Fruit fly (Drosophila melanogaster) whole organism, embryonic: ENCODE results near the gene CG4951.

Source experiments
- Awh ChIP-seq: fragments of 200-800 bp; sonication (Bioruptor generic); IDR thresholded peaks from 2 replicates; pipeline ENCODE4, ENCODE4 v1.3.6; 2022; ENCODE audit warnings: missing biosample characterization, missing genetic modification characterization
- Blimp-1 ChIP-seq: fragments of 200-800 bp; sonication (Bioruptor generic); optimal IDR thresholded peaks from 3 replicates; lab custom pipeline; 2018; ENCODE audit warnings: missing biosample characterization, missing genetic modification characterization, mild to moderate bottlenecking, moderate library complexity, missing genetic modification reagents
- BtbVII ChIP-seq: fragments of 200-800 bp; sonication (Bioruptor generic); optimal IDR thresholded peaks from 3 replicates; lab custom pipeline; 2017; ENCODE audit warnings: missing biosample characterization, mild to moderate bottlenecking, missing genetic modification characterization
- CG10267 ChIP-seq: fragments of 200-800 bp; sonication (Bioruptor generic); optimal IDR thresholded peaks from 2 replicates; lab custom pipeline; 2018; ENCODE audit warnings: missing biosample characterization, mild to moderate bottlenecking, missing genetic modification characterization, moderate library complexity
- CG11247 ChIP-seq: fragments of 200-800 bp; sonication (Bioruptor generic); IDR thresholded peaks from 2 replicates; pipeline ENCODE4 v1.3.6; 2022; ENCODE audit warnings: missing biosample characterization, missing genetic modification characterization
- CG11398 ChIP-seq: fragments of 200-800 bp; sonication (Bioruptor generic); optimal IDR thresholded peaks from 2 replicates; lab custom pipeline; 2016; ENCODE audit warnings: missing biosample characterization, missing genetic modification characterization
- CG12071 ChIP-seq: fragments of 200-800 bp; sonication (Bioruptor generic); optimal IDR thresholded peaks from 3 replicates; lab custom pipeline; 2018; ENCODE audit warnings: missing biosample characterization, mild to moderate bottlenecking, missing genetic modification characterization
- CG12155 ChIP-seq: fragments of 200-800 bp; sonication (Bioruptor generic); optimal IDR thresholded peaks from 3 replicates; lab custom pipeline; 2016; ENCODE audit warnings: missing biosample characterization, missing genetic modification characterization
- CG12744 ChIP-seq: fragments of 200-800 bp; sonication (Bioruptor generic); optimal IDR thresholded peaks from 2 replicates; lab custom pipeline; 2016; ENCODE audit warnings: missing biosample characterization, missing genetic modification characterization
- CG13296 ChIP-seq: fragments of 200-800 bp; sonication (Bioruptor generic); optimal IDR thresholded peaks from 3 replicates; lab custom pipeline; 2018; ENCODE audit warnings: missing biosample characterization, mild to moderate bottlenecking, missing genetic modification characterization
- CG14014 ChIP-seq: fragments of 200-800 bp; sonication (Bioruptor generic); IDR thresholded peaks from 2 replicates; pipeline ENCODE4 v1.3.6; 2022; ENCODE audit warnings: missing biosample characterization, missing genetic modification characterization
- CG14860 ChIP-seq: fragments of 200-800 bp; sonication (Bioruptor generic); IDR thresholded peaks from 3 replicates; pipeline ENCODE4 v1.3.6; 2022; ENCODE audit warnings: missing biosample characterization, missing genetic modification characterization; ENCODE audit not compliant: partially characterized antibody
- CG15601 ChIP-seq: fragments of 200-800 bp; sonication (Bioruptor generic); optimal IDR thresholded peaks from 3 replicates; lab custom pipeline; 2019; ENCODE audit warnings: missing biosample characterization, mild to moderate bottlenecking, missing genetic modification characterization, moderate library complexity
- CG1603 ChIP-seq: fragments of 200-800 bp; sonication (Bioruptor generic); optimal IDR thresholded peaks from 2 replicates; lab custom pipeline; 2019; ENCODE audit warnings: missing biosample characterization, mild to moderate bottlenecking, missing genetic modification characterization, moderate library complexity
- CG2120 ChIP-seq: fragments of 200-800 bp; sonication (Bioruptor generic); optimal IDR thresholded peaks from 3 replicates; lab custom pipeline; 2016; ENCODE audit warnings: missing biosample characterization, missing genetic modification characterization
- CG30431 ChIP-seq: fragments of 200-800 bp; sonication (Bioruptor generic); optimal IDR thresholded peaks from 2 replicates; lab custom pipeline; 2017; ENCODE audit warnings: missing biosample characterization, missing genetic modification characterization
- CG32767 ChIP-seq: fragments of 200-800 bp; sonication (Bioruptor generic); IDR thresholded peaks from 2 replicates; pipeline ENCODE4 v1.3.6; 2022; ENCODE audit warnings: missing biosample characterization, missing genetic modification characterization
- CG33213 ChIP-seq: fragments of 200-800 bp; sonication (Bioruptor generic); optimal IDR thresholded peaks from 3 replicates; lab custom pipeline; 2016; ENCODE audit warnings: missing biosample characterization, missing genetic modification characterization
- CG34376 ChIP-seq: fragments of 200-800 bp; sonication (Bioruptor generic); optimal IDR thresholded peaks from 2 replicates; lab custom pipeline; 2018; ENCODE audit warnings: missing biosample characterization, mild to moderate bottlenecking, missing genetic modification characterization
- CG4617 ChIP-seq: fragments of 200-800 bp; sonication (Bioruptor generic); optimal IDR thresholded peaks from 3 replicates; lab custom pipeline; 2016; ENCODE audit warnings: missing biosample characterization, missing genetic modification characterization, borderline replicate concordance
- CG7372 ChIP-seq: fragments of 200-800 bp; sonication (Bioruptor generic); IDR thresholded peaks from 2 replicates; pipeline ENCODE4 v1.3.6; 2022; ENCODE audit warnings: missing biosample characterization, missing genetic modification characterization
- CG7745 ChIP-seq: fragments of 200-800 bp; sonication (Bioruptor generic); optimal IDR thresholded peaks from 2 replicates; lab custom pipeline; 2018; ENCODE audit warnings: missing biosample characterization, mild to moderate bottlenecking, missing genetic modification characterization, moderate library complexity
- CG7987 ChIP-seq: fragments of 200-800 bp; sonication (Bioruptor generic); optimal IDR thresholded peaks from 2 replicates; lab custom pipeline; 2018; ENCODE audit warnings: missing biosample characterization, mild to moderate bottlenecking, missing genetic modification characterization, moderate library complexity
- CG9727 ChIP-seq: fragments of 200-800 bp; sonication (Bioruptor generic); optimal IDR thresholded peaks from 3 replicates; lab custom pipeline; 2017; ENCODE audit warnings: missing biosample characterization, mild to moderate bottlenecking, missing genetic modification characterization
- CG9817 ChIP-seq: fragments of 200-800 bp; sonication (Bioruptor generic); optimal IDR thresholded peaks from 2 replicates; lab custom pipeline; 2018; ENCODE audit warnings: missing biosample characterization, mild to moderate bottlenecking, missing genetic modification characterization, moderate library complexity
- Dip3 ChIP-seq: fragments of 200-800 bp; sonication (Bioruptor generic); optimal IDR thresholded peaks from 3 replicates; lab custom pipeline; 2016; ENCODE audit warnings: missing biosample characterization, missing genetic modification characterization
- E2f2 ChIP-seq: fragments of 200-800 bp; sonication (Bioruptor generic); IDR thresholded peaks from 2 replicates; pipeline ENCODE4 v1.3.6; 2022; ENCODE audit warnings: missing biosample characterization, missing genetic modification characterization
- GATAe ChIP-seq: fragments of 200-800 bp; sonication (Bioruptor generic); conservative IDR thresholded peaks from 2 replicates; pipeline ENCODE4 v1.3.6; 2022; ENCODE audit warnings: missing biosample characterization, missing genetic modification characterization
- HLH54F ChIP-seq: fragments of 200-800 bp; sonication (Bioruptor generic); optimal IDR thresholded peaks from 3 replicates; lab custom pipeline; 2016; ENCODE audit warnings: missing biosample characterization, missing genetic modification characterization
- HmgZ ChIP-seq: fragments of 200-800 bp; sonication (Bioruptor generic); optimal IDR thresholded peaks from 2 replicates; lab custom pipeline; 2018; ENCODE audit warnings: missing biosample characterization, mild to moderate bottlenecking, missing genetic modification characterization
- Mrtf ChIP-seq: fragments of 200-800 bp; sonication (Bioruptor generic); IDR thresholded peaks from 3 replicates; pipeline ENCODE4 v1.3.6; 2022; ENCODE audit warnings: missing biosample characterization, missing genetic modification characterization
- Nf-YA ChIP-seq: fragments of 200-800 bp; sonication (Bioruptor generic); IDR thresholded peaks from 2 replicates; pipeline ENCODE4 v1.3.6; 2022; ENCODE audit warnings: missing biosample characterization, missing genetic modification characterization
- Oaz ChIP-seq: fragments of 200-800 bp; sonication (Bioruptor generic); IDR thresholded peaks from 2 replicates; pipeline ENCODE4 v1.3.6; 2022; ENCODE audit warnings: missing biosample characterization, missing genetic modification characterization
- Oli ChIP-seq: fragments of 200-800 bp; sonication (Bioruptor generic); optimal IDR thresholded peaks from 2 replicates; lab custom pipeline; 2018; ENCODE audit warnings: missing biosample characterization, mild to moderate bottlenecking, missing genetic modification characterization, moderate library complexity
- Vsx1 ChIP-seq: fragments of 200-800 bp; sonication (Bioruptor generic); optimal IDR thresholded peaks from 2 replicates; lab custom pipeline; 2017; ENCODE audit warnings: missing biosample characterization, mild to moderate bottlenecking, missing genetic modification characterization, missing genetic modification reagents
- ap ChIP-seq: fragments of 200-800 bp; sonication (Bioruptor generic); IDR thresholded peaks from 2 replicates; pipeline ENCODE4 v1.3.6; 2022; ENCODE audit warnings: missing biosample characterization, missing genetic modification characterization
- cas ChIP-seq: fragments of 200-800 bp; sonication (Bioruptor generic); IDR thresholded peaks from 2 replicates; pipeline ENCODE4 v1.3.6; 2022; ENCODE audit warnings: missing biosample characterization, missing genetic modification characterization
- cato ChIP-seq: fragments of 200-800 bp; sonication (Bioruptor generic); optimal IDR thresholded peaks from 2 replicates; lab custom pipeline; 2016; ENCODE audit warnings: missing biosample characterization, missing genetic modification characterization, borderline replicate concordance
- chm ChIP-seq: fragments of 200-800 bp; sonication (Bioruptor generic); IDR thresholded peaks from 2 replicates; pipeline ENCODE4 v1.3.6; 2022; ENCODE audit warnings: missing biosample characterization, missing genetic modification characterization
- da ChIP-seq: fragments of 200-800 bp; sonication (Bioruptor generic); optimal IDR thresholded peaks from 2 replicates; lab custom pipeline; 2016; ENCODE audit warnings: missing biosample characterization, missing genetic modification characterization
- fd64A ChIP-seq: fragments of 200-800 bp; sonication (Bioruptor generic); optimal IDR thresholded peaks from 3 replicates; lab custom pipeline; 2018; ENCODE audit warnings: missing biosample characterization, mild to moderate bottlenecking, missing genetic modification characterization
- her ChIP-seq: fragments of 200-800 bp; sonication (Bioruptor generic); optimal IDR thresholded peaks from 2 replicates; lab custom pipeline; 2016; ENCODE audit warnings: missing biosample characterization, missing genetic modification characterization
- kni ChIP-seq: fragments of 200-800 bp; sonication (Bioruptor generic); optimal IDR thresholded peaks from 3 replicates; lab custom pipeline; 2017; ENCODE audit warnings: mild to moderate bottlenecking, missing biosample characterization, missing genetic modification reagents, missing genetic modification characterization
- mirr ChIP-seq: fragments of 200-800 bp; sonication (Bioruptor generic); optimal IDR thresholded peaks from 3 replicates; lab custom pipeline; 2018; ENCODE audit warnings: missing biosample characterization, mild to moderate bottlenecking, missing genetic modification characterization
- nerfin-1 ChIP-seq: fragments of 200-800 bp; sonication (Bioruptor generic); optimal IDR thresholded peaks from 3 replicates; lab custom pipeline; 2019; ENCODE audit warnings: missing biosample characterization, mild to moderate bottlenecking, missing genetic modification characterization, moderate library complexity
- pan ChIP-seq, 4 experiments: fragments of >200 bp in 3 of 4; fragments of 200-800 bp in 1 of 4; sonication (Bioruptor generic) in 1 of 4; optimal IDR thresholded peaks in 3 of 4; IDR thresholded peaks in 1 of 4; 2 replicates each; pipeline versions ENCODE4 v1.3.6 to Lab custom; 2017 to 2022; ENCODE audit warnings: missing biosample characterization in 2 of 4, missing genetic modification characterization in 2 of 4, mixed read lengths in 1 of 4
- sd ChIP-seq: fragments of 200-800 bp; sonication (Bioruptor generic); optimal IDR thresholded peaks from 3 replicates; lab custom pipeline; 2018; ENCODE audit warnings: missing biosample characterization, mild to moderate bottlenecking, missing genetic modification characterization, moderate library complexity
- sob ChIP-seq: fragments of 200-800 bp; sonication (Bioruptor generic); IDR thresholded peaks from 2 replicates; pipeline ENCODE4 v1.3.6; 2022; ENCODE audit warnings: missing biosample characterization, missing genetic modification characterization
- sug ChIP-seq: fragments of 200-800 bp; optimal IDR thresholded peaks from 2 replicates; lab custom pipeline; 2019; ENCODE audit warnings: missing biosample characterization, mild to moderate bottlenecking, missing genetic modification characterization, moderate library complexity
- vfl ChIP-seq: fragments of 200-800 bp; sonication (Bioruptor generic); optimal IDR thresholded peaks from 2 replicates; lab custom pipeline; 2016; ENCODE audit warnings: missing biosample characterization, missing genetic modification characterization

CG4951 gene

DNA sequence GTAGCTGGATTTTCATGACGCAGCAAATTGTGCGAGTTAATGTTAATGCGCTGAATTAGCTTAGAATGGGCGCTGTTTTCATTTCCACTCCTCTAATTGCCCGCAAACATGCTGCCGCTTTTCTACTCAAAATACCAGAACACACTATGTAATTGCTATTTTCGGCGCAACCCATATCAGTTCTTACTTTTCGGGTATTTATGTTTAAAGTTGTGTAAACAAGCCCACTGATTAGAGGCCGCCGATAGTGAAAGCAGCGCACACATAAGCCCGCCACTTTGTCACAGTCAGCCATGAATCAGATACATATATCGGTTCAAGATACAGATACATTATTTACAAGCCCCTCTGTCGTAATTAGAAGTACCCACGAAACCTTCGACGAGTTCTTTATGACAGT lies 32.9 kb upstream of the CG4951 start:
- TF ChIP-seq CG2120 (GFP tag; lab: Kevin White, UChicago), result no peak
- TF ChIP-seq GATAe (GFP tag; lab: Robert Waterston, UW), result peak; percentile 23; the same call in 1 of the 2 replicates
- no peak for TF ChIP-seq CG12744 (GFP tag; lab: Kevin White, UChicago)
- peak; percentile 65 for TF ChIP-seq kni
- TF ChIP-seq Vsx1, result peak; percentile 41
- 0 out of 2 replicates have a peak, but pooled peaks have one; percentile 16 for TF ChIP-seq chm (GFP tag; lab: Robert Waterston, UW)
- peak; percentile 16 for TF ChIP-seq CG13296 (GFP tag; lab: Kevin White, UChicago)
- no peak for TF ChIP-seq CG10267 (tag; lab: Kevin White, UChicago)
- TF ChIP-seq CG12071 (GFP tag; lab: Kevin White, UChicago), result peak; percentile 29
- TF ChIP-seq CG1603 (tag; lab: Kevin White, UChicago), result peak; percentile 27
- TF ChIP-seq pan (optimal IDR thresholded peaks at IDR 0.05; lab: Kevin White, UChicago), result no peak
- TF ChIP-seq pan (GFP tag; optimal IDR thresholded peaks at IDR 0.05 in 1 of 2, IDR thresholded peaks at IDR 0.05 in 1 of 2), result peak in 1 of 2 experiments; percentile 7
- TF ChIP-seq CG11247 (GFP tag; lab: Robert Waterston, UW), result 0 out of 2 replicates have a peak, but pooled peaks have one; percentile 27
- no peak for TF ChIP-seq HLH54F (GFP tag; lab: Kevin White, UChicago)
- no peak for TF ChIP-seq E2f2 (GFP tag; lab: Robert Waterston, UW)
- peak; percentile 90 for TF ChIP-seq mirr (GFP tag; lab: Kevin White, UChicago)
- no peak for TF ChIP-seq Mrtf (GFP tag; lab: Robert Waterston, UW)
- peak; percentile 94 for TF ChIP-seq sd (tag; lab: Kevin White, UChicago)
- TF ChIP-seq Oli, result no peak
- TF ChIP-seq CG9817 (tag; lab: Kevin White, UChicago), result peak; percentile 6
- TF ChIP-seq HmgZ (tag; lab: Kevin White, UChicago), result no peak
- no peak for TF ChIP-seq Dip3 (GFP tag; lab: Kevin White, UChicago)
- no peak for TF ChIP-seq CG30431 (GFP tag; lab: Kevin White, UChicago)
- TF ChIP-seq CG9727 (GFP tag; lab: Kevin White, UChicago), result no peak
- TF ChIP-seq sob (GFP tag; lab: Robert Waterston, UW), result peak; percentile 28
- TF ChIP-seq BtbVII (GFP tag; lab: Kevin White, UChicago), result peak; percentile 33
- TF ChIP-seq da (GFP tag; lab: Kevin White, UChicago), result no peak
- TF ChIP-seq ap (GFP tag; lab: Robert Waterston, UW), result no peak
- no peak for TF ChIP-seq cas (GFP tag; lab: Robert Waterston, UW)
- TF ChIP-seq CG32767 (GFP tag; lab: Robert Waterston, UW), result no peak
- TF ChIP-seq CG12155 (GFP tag; lab: Kevin White, UChicago), result no peak
- TF ChIP-seq Blimp-1 (GFP tag; lab: Kevin White, UChicago), result peak; percentile 55
- peak; percentile 45 for TF ChIP-seq fd64A (GFP tag; lab: Kevin White, UChicago)
- TF ChIP-seq CG33213 (GFP tag; lab: Kevin White, UChicago), result peak; percentile 23
- no peak for TF ChIP-seq vfl
- TF ChIP-seq Oaz (GFP tag; lab: Robert Waterston, UW), result no peak
- peak; percentile 7 for TF ChIP-seq sug (tag; lab: Kevin White, UChicago)
- peak; percentile 50 for TF ChIP-seq CG34376
- TF ChIP-seq CG14014 (GFP tag; lab: Robert Waterston, UW), result no peak; the same call in 1 of the 2 replicates
- TF ChIP-seq cato (GFP tag; lab: Kevin White, UChicago), result no peak
- no peak for TF ChIP-seq nerfin-1 (tag; lab: Kevin White, UChicago)
- TF ChIP-seq CG15601, result peak; percentile 49
- peak; percentile 35 for TF ChIP-seq CG7987 (GFP tag; lab: Kevin White, UChicago)
- TF ChIP-seq CG4617 (GFP tag; lab: Kevin White, UChicago), result no peak
- TF ChIP-seq CG11398 (GFP tag; lab: Kevin White, UChicago), result no peak
- TF ChIP-seq Awh (GFP tag; lab: Robert Waterston, UW), result 0 out of 2 replicates have a peak, but pooled peaks have one; percentile 8
- no peak for TF ChIP-seq CG7372 (GFP tag; lab: Robert Waterston, UW)
- no peak for TF ChIP-seq CG14860
- TF ChIP-seq Nf-YA (GFP tag; lab: Robert Waterston, UW), result no peak
- TF ChIP-seq her (GFP tag; lab: Kevin White, UChicago), result peak; percentile 8
- TF ChIP-seq CG7745 (tag; lab: Kevin White, UChicago), result no peak
